Fruit fly (Drosophila melanogaster): ENCODE data around the gene Npc1a.

DNA sequence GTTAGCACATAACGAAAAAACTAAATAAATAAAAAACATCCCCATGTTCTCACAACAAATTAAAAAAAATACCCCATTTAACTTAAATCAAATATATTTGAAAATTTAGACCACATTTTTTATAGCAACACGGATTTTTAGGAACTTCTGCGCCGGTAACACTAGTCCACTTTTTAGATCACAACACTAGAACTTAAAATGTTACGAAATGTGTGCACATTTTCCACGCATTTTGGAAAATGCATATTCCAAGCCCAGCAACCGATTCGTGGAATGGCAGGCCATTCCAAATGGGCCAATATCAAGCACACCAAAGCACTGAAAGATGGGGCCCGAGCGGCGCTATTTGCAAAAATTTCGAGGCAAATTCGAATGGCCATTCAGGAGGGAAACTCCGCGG lies 47.7 kb upstream of the Npc1a start, which contains the start of gene CG4957:
- TF ChIP-seq Awh (GFP tag; IDR thresholded peaks at IDR 0.05) (no peak), CG4854 (GFP tag; optimal IDR thresholded peaks at IDR 0.05) (no peak), Xrp1 (GFP tag; IDR thresholded peaks at IDR 0.05) (no peak), gce (GFP tag; IDR thresholded peaks at IDR 0.05) (no peak)
